Worm (Caenorhabditis elegans): ENCODE data around the gene F11D5.5.

F11D5.5 gene

ce11 chrX:3315014-3315413 is 13.1 kb downstream of the F11D5.5 start, which contains the start of gene ddr-2:
Gene ddr-2 (plus strand): TSS chrX:3315314.
- TF ChIP-seq unc-62 (GFP tag; optimal IDR thresholded peaks at IDR 0.05) (no peak), ces-1 (GFP tag; optimal IDR thresholded peaks at IDR 0.05) (peak; percentile 67)

ce11 chrX:3315891-3316657 is 14.2 kb downstream of the F11D5.5 start:
- TF ChIP-seq M03D4.4 (tag; optimal IDR thresholded peaks at IDR 0.05) (no peak), blmp-1 (tag; optimal IDR thresholded peaks at IDR 0.05) (no peak), ceh-43 (GFP tag; optimal IDR thresholded peaks at IDR 0.05) (no peak), mab-5 (tag; optimal IDR thresholded peaks at IDR 0.05) (no peak), tbx-8 (GFP tag; optimal IDR thresholded peaks at IDR 0.05) (no peak), elt-1 (tag; optimal IDR thresholded peaks at IDR 0.05; ENCODE audit: borderline replicate concordance, insufficient read depth) (peak; percentile 84), unc-62 (GFP tag; optimal IDR thresholded peaks at IDR 0.05) (no peak), unc-39 (tag; optimal IDR thresholded peaks at IDR 0.05) (no peak), sptf-1 (tag; optimal IDR thresholded peaks at IDR 0.05) (no peak), ces-1 (GFP tag; optimal IDR thresholded peaks at IDR 0.05) (peak; percentile 44), ham-2 (GFP tag; optimal IDR thresholded peaks at IDR 0.05) (no peak), mls-2 (tag; optimal IDR thresholded peaks at IDR 0.05) (no peak), nhr-28 (tag; optimal IDR thresholded peaks at IDR 0.05) (no peak), pha-4 (tag; optimal IDR thresholded peaks at IDR 0.05) (no peak), nhr-2 (tag; optimal IDR thresholded peaks at IDR 0.05) (peak; percentile 82), ceh-83 (GFP tag; optimal IDR thresholded peaks at IDR 0.05) (no peak), nhr-237 (tag; optimal IDR thresholded peaks at IDR 0.05) (no peak), bed-3 (GFP tag; optimal IDR thresholded peaks at IDR 0.05) (no peak), hlh-1 (tag; optimal IDR thresholded peaks at IDR 0.05) (peak; percentile 75), cnd-1 (tag; optimal IDR thresholded peaks at IDR 0.05) (no peak), lsy-2 (tag; optimal IDR thresholded peaks at IDR 0.05) (no peak), nhr-12 (tag; optimal IDR thresholded peaks at IDR 0.05) (no peak), snpc-4 (tag; optimal IDR thresholded peaks at IDR 0.05) (no peak), lin-32 (GFP tag; optimal IDR thresholded peaks at IDR 0.05) (no peak), sem-2 (GFP tag; optimal IDR thresholded peaks at IDR 0.05) (no peak), lin-13 (tag; optimal IDR thresholded peaks at IDR 0.05) (no peak), ceh-39 (tag; optimal IDR thresholded peaks at IDR 0.05) (no peak), nhr-76 (tag; optimal IDR thresholded peaks at IDR 0.05) (no peak), ztf-11 (tag; optimal IDR thresholded peaks at IDR 0.05) (no peak), mep-1 (tag; optimal IDR thresholded peaks at IDR 0.05) (no peak), flh-1 (GFP tag; optimal IDR thresholded peaks at IDR 0.05) (no peak), drap-1 (GFP tag; optimal IDR thresholded peaks at IDR 0.05) (no peak), unc-120 (tag; optimal IDR thresholded peaks at IDR 0.05; ENCODE audit: poor library complexity, severe bottlenecking) (no peak), elt-3 (tag; optimal IDR thresholded peaks at IDR 0.05) (no peak), zip-8 (tag; optimal IDR thresholded peaks at IDR 0.05) (peak; percentile 85)

ce11 chrX:3316830-3317229 is 15.0 kb downstream of the F11D5.5 start:
- no peak for TF ChIP-seq nhr-12 (tag; optimal IDR thresholded peaks at IDR 0.05)
- TF ChIP-seq tbx-8 (GFP tag; optimal IDR thresholded peaks at IDR 0.05) = no peak
- TF ChIP-seq lsy-2 (tag; optimal IDR thresholded peaks at IDR 0.05) = no peak
- peak; percentile 84 for TF ChIP-seq nhr-2 (tag; optimal IDR thresholded peaks at IDR 0.05)
- TF ChIP-seq elt-1 (tag; optimal IDR thresholded peaks at IDR 0.05; ENCODE audit: borderline replicate concordance, insufficient read depth) = peak; percentile 69
- TF ChIP-seq zip-8 (tag; optimal IDR thresholded peaks at IDR 0.05) = peak; percentile 32

- no peak for TF ChIP-seq unc-39 (tag; optimal IDR thresholded peaks at IDR 0.05)
- no peak for TF ChIP-seq mls-2 (tag; optimal IDR thresholded peaks at IDR 0.05)
- no peak for TF ChIP-seq lin-32 (GFP tag; optimal IDR thresholded peaks at IDR 0.05)
- no peak for TF ChIP-seq snpc-4 (tag; optimal IDR thresholded peaks at IDR 0.05)
- TF ChIP-seq nhr-237 (tag; optimal IDR thresholded peaks at IDR 0.05) = no peak
Observed at ce11 chrX:3326175-3326574, 24.3 kb downstream of the F11D5.5 start, which contains the start of gene F11D5.6. Gene F11D5.6 (minus strand): TSS chrX:3326275.

Data from whole organism, mixed stage, embryonic.